Worm (Caenorhabditis elegans): ENCODE results near the gene srz-47.

srz-47 gene

DNA sequence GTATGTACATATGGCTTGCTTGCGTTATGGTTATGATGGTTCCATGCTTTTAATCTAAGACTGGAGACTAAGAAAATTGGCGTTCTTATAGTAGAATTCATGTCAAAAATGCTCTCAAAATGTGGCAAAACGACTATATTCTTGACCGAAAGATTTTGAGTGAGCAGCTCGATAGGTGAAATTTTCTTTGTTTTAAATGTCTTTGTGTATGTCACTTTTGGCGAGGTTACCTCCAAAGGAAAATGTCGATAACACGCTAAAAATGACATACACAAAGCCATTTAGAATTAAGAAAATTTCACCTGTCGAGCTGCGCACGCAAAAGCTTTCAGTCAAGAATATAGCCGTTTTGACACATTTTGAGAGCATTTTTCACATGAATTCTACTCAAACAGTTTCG is 24.7 kb downstream of the srz-47 start, which contains the start of gene srz-66:
TSS of gene srz-66 (minus strand) at position 101 of the 400 bp plus-strand sequence.
- TF ChIP-seq nhr-12 (tag; optimal IDR thresholded peaks at IDR 0.05) (no peak), lin-15B (tag; optimal IDR thresholded peaks at IDR 0.05) (no peak), zag-1 (tag; optimal IDR thresholded peaks at IDR 0.05) (no peak), fos-1 (tag; optimal IDR thresholded peaks at IDR 0.05) (no peak), nhr-23 (tag; optimal IDR thresholded peaks at IDR 0.05) (no peak), elt-3 (tag; optimal IDR thresholded peaks at IDR 0.05) (no peak), pha-4 (tag; optimal IDR thresholded peaks at IDR 0.05) (no peak), ama-1 (optimal IDR thresholded peaks at IDR 0.05) (no peak), nhr-77 (tag; optimal IDR thresholded peaks at IDR 0.05) (no peak)

- TF ChIP-seq ceh-82 (tag; optimal IDR thresholded peaks at IDR 0.05) (no peak), aly-2 (tag; optimal IDR thresholded peaks at IDR 0.05) (no peak), nhr-28 (tag; optimal IDR thresholded peaks at IDR 0.05) (no peak), pha-4 (tag; optimal IDR thresholded peaks at IDR 0.05) (no peak), ZK546.5 (tag; optimal IDR thresholded peaks at IDR 0.05) (no peak), ceh-28 (tag; optimal IDR thresholded peaks at IDR 0.05) (no peak), nhr-23 (tag; optimal IDR thresholded peaks at IDR 0.05) (no peak)
Observed at ce11 chrV:17165409-17165808, 26.7 kb downstream of the srz-47 start, which contains the start of gene srh-102. Gene srh-102 (minus strand): TSS chrV:17165509.

DNA sequence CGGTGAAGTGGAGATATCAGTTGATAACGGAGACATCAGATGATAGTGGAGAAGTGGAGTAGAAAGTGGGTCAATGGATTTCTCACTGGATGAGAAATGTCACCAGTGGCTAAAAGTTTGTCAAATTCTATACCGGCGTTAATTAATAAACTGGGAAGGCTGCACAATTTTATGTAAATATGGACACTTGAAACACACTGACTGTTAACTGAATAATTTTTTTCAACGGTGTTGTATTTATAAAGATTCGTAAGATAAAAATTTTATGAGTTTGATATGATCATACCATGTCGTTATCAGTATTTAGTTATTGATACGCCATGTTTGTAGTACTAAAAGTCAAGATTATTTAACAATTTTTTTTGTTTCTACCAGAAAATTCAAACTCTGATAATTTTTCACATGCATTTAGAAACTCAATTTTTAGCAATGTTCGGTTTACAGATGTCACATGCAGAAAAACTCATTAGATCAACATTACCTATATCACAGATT is 32.7 kb downstream of the srz-47 start, which contains the start of gene F40D4.12:
TSS of gene F40D4.12 (plus strand) at position 445 of the 495 bp plus-strand sequence.
- TF ChIP-seq pqm-1 (tag; optimal IDR thresholded peaks at IDR 0.05) (peak; percentile 25), zag-1 (tag; optimal IDR thresholded peaks at IDR 0.05) (no peak), unc-62 (GFP tag; optimal IDR thresholded peaks at IDR 0.05) (no peak), nhr-76 (tag; optimal IDR thresholded peaks at IDR 0.05) (no peak), sea-2 (GFP tag; optimal IDR thresholded peaks at IDR 0.05) (no peak), elt-2 (tag; optimal IDR thresholded peaks at IDR 0.05) (peak; percentile 64), lin-15B (tag; optimal IDR thresholded peaks at IDR 0.05) (no peak), nhr-11 (tag; optimal IDR thresholded peaks at IDR 0.05) (no peak)

ce11 chrV:17157154-17157553 is 35.0 kb downstream of the srz-47 start, which contains the start of gene F40D4.13:
Gene F40D4.13 (minus strand): TSS chrV:17157254.
- no peak for TF ChIP-seq nhr-23 (tag; optimal IDR thresholded peaks at IDR 0.05)
- TF ChIP-seq nhr-43 (tag; optimal IDR thresholded peaks at IDR 0.05; ENCODE audit: poor library complexity, severe bottlenecking) = no peak
- TF ChIP-seq tbx-2 (tag; optimal IDR thresholded peaks at IDR 0.05) = no peak
- no peak for TF ChIP-seq nhr-77 (tag; optimal IDR thresholded peaks at IDR 0.05)
- TF ChIP-seq mml-1 (tag; optimal IDR thresholded peaks at IDR 0.05) = no peak
- no peak for TF ChIP-seq nhr-12 (tag; optimal IDR thresholded peaks at IDR 0.05)
- no peak for TF ChIP-seq ZK546.5 (tag; optimal IDR thresholded peaks at IDR 0.05)
- TF ChIP-seq fos-1 (tag; optimal IDR thresholded peaks at IDR 0.05) = no peak
- no peak for TF ChIP-seq ama-1 (optimal IDR thresholded peaks at IDR 0.05)
- TF ChIP-seq pqm-1 (tag; optimal IDR thresholded peaks at IDR 0.05) = no peak
- TF ChIP-seq unc-39 (tag; optimal IDR thresholded peaks at IDR 0.05) = no peak
- TF ChIP-seq nhr-237 (tag; optimal IDR thresholded peaks at IDR 0.05) = no peak
- no peak for TF ChIP-seq lin-39 (tag; optimal IDR thresholded peaks at IDR 0.05)

DNA sequence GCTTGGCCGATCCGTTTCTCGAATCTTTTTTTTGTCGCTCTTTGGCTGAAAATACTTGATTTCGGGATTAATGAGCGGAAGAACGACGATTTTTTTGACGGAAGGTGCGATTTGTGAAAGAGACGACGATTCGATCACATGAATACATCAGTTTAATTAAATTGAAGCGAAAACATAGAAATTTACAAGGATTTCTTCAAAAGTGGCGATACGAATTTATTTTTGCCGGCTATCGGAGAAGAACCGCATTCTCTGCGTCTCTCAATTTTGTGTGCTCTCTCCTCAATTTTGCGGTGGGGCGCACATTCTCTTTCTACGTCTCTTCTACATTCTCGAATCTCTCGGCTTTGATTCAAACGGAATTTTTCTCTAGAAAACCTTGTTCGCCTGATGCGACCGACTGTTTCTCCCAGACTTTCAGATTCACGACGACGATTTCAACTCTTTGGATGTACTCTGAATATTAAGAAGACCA is 36.7 kb downstream of the srz-47 start, which contains the start of gene F40D4.17:
TSS of gene F40D4.17 (minus strand) at position 51 of the 475 bp plus-strand sequence.
- TF ChIP-seq eor-1 (tag; optimal IDR thresholded peaks at IDR 0.05) = no peak
- no peak for TF ChIP-seq aly-2 (tag; optimal IDR thresholded peaks at IDR 0.05)
- no peak for TF ChIP-seq elt-3 (tag; optimal IDR thresholded peaks at IDR 0.05)
- TF ChIP-seq nhr-67 (tag; optimal IDR thresholded peaks at IDR 0.05) = no peak
- TF ChIP-seq ZK546.5 (tag; optimal IDR thresholded peaks at IDR 0.05) = no peak
- TF ChIP-seq daf-12 (tag; optimal IDR thresholded peaks at IDR 0.05) = no peak
- TF ChIP-seq ceh-9 (tag; optimal IDR thresholded peaks at IDR 0.05) = no peak
- TF ChIP-seq R02D3.7 (tag; optimal IDR thresholded peaks at IDR 0.05) = no peak
- no peak for TF ChIP-seq ceh-16 (tag; optimal IDR thresholded peaks at IDR 0.05)
- TF ChIP-seq nhr-28 (tag; optimal IDR thresholded peaks at IDR 0.05) = no peak
- TF ChIP-seq fkh-2 (tag; optimal IDR thresholded peaks at IDR 0.05) = no peak
- no peak for TF ChIP-seq sea-2 (GFP tag; optimal IDR thresholded peaks at IDR 0.05)
